Worm (Caenorhabditis elegans) whole organism, late embryonic: Measurements from ENCODE around the gene M01H9.3.

Experiments used
- K09A11.1 ChIP-seq: sonication (generic microtip); optimal IDR thresholded peaks from 2 replicates; lab custom pipeline; 2017; ENCODE audit warnings: antibody characterized with exemption, mild to moderate bottlenecking, missing genetic modification characterization, missing compliant biosample characterization; ENCODE audit not compliant: insufficient read depth
- pha-4 ChIP-seq: fragments of 150-350 bp; optimal IDR thresholded peaks from 2 replicates; lab custom pipeline; 2018; ENCODE audit warnings: missing biosample characterization, missing genetic modification reagents, missing genetic modification characterization
- rnt-1 ChIP-seq: sonication (generic microtip); optimal IDR thresholded peaks from 2 replicates; lab custom pipeline; 2016; ENCODE audit warnings: missing genetic modification characterization, missing compliant biosample characterization
- syd-9 ChIP-seq: sonication (generic microtip); optimal IDR thresholded peaks from 2 replicates; lab custom pipeline; 2016; ENCODE audit warnings: mild to moderate bottlenecking, missing genetic modification characterization, moderate library complexity, missing compliant biosample characterization
- unc-55 ChIP-seq: sonication (generic microtip); optimal IDR thresholded peaks from 2 replicates; lab custom pipeline; 2017; ENCODE audit warnings: missing biosample characterization, missing genetic modification reagents, missing genetic modification characterization

- TF ChIP-seq rnt-1 (tag; lab: Kevin White, UChicago) (no peak), unc-55 (GFP tag; lab: Kevin White, UChicago) (no peak), syd-9 (tag; lab: Kevin White, UChicago) (no peak), K09A11.1 (tag; lab: Kevin White, UChicago) (no peak), pha-4 (no peak)
Measured at ce11 chrIV:4454330-4455173, 22.3 kb downstream of the M01H9.3 start, which contains the start of gene R08C7.11.
